Fruit fly (Drosophila melanogaster): ENCODE measurements around the gene RASSF8.

dm6 chr3R:25650417-25650816 is 11.2 kb upstream of the RASSF8 start:
- TF ChIP-seq tj (GFP tag; optimal IDR thresholded peaks at IDR 0.05) (no peak), bab1 (GFP tag; optimal IDR thresholded peaks at IDR 0.05) (no peak), CG11617 (GFP tag; optimal IDR thresholded peaks at IDR 0.05) (no peak), toe (GFP tag; optimal IDR thresholded peaks at IDR 0.05) (no peak), CG12768 (GFP tag; optimal IDR thresholded peaks at IDR 0.05) (no peak), CG7101 (tag; optimal IDR thresholded peaks at IDR 0.05) (no peak), Hr96 (GFP tag; optimal IDR thresholded peaks at IDR 0.05) (no peak), CG33017 (tag; optimal IDR thresholded peaks at IDR 0.05) (no peak), CG1620 (GFP tag; optimal IDR thresholded peaks at IDR 0.05) (no peak), CG7045 (GFP tag; optimal IDR thresholded peaks at IDR 0.05) (no peak)
